Worm (Caenorhabditis elegans) whole organism, young adult: ENCODE data around the gene tbb-1.

Source experiments
- B0261.1 ChIP-seq: sonication (generic microtip); optimal IDR thresholded peaks from 2 replicates; lab custom pipeline; 2016; ENCODE audit warnings: mild to moderate bottlenecking, missing genetic modification characterization, moderate library complexity, missing compliant biosample characterization
- C06A6.2 ChIP-seq: fragments of 200-800 bp; sonication (Bioruptor generic); conservative IDR thresholded peaks from 2 replicates; pipeline ENCODE4 v1.3.6; 2022; ENCODE audit warnings: missing genetic modification characterization, missing compliant biosample characterization
- C17E4.6 ChIP-seq: fragments of 200-800 bp; sonication (Bioruptor generic); IDR thresholded peaks from 2 replicates; pipeline ENCODE4 v1.3.6; 2022; ENCODE audit warnings: missing genetic modification reagents, missing genetic modification characterization, missing compliant biosample characterization
- D2030.7 ChIP-seq: fragments of 200-800 bp; sonication (Bioruptor generic); IDR thresholded peaks from 2 replicates; pipeline ENCODE4 v1.3.6; 2022; ENCODE audit warnings: missing genetic modification reagents, missing genetic modification characterization, missing compliant biosample characterization
- F33H1.4 ChIP-seq: fragments of 200-800 bp; sonication (Bioruptor generic); IDR thresholded peaks from 2 replicates; pipeline ENCODE4 v1.3.6; 2022; ENCODE audit warnings: missing genetic modification reagents, missing genetic modification characterization, missing compliant biosample characterization
- F39B2.1 ChIP-seq: fragments of 200-800 bp; sonication (Bioruptor generic); IDR thresholded peaks from 2 replicates; pipeline ENCODE4 v1.3.6; 2022; ENCODE audit warnings: missing genetic modification reagents, missing genetic modification characterization, missing compliant biosample characterization
- F49E8.2 ChIP-seq: sonication (generic microtip); optimal IDR thresholded peaks from 3 replicates; lab custom pipeline; 2017; ENCODE audit warnings: missing genetic modification characterization, mild to moderate bottlenecking, missing compliant biosample characterization, antibody characterized with exemption, moderate library complexity; ENCODE audit not compliant: insufficient read depth
- F57A8.1 ChIP-seq: fragments of 200-800 bp; sonication (Bioruptor generic); optimal IDR thresholded peaks from 2 replicates; lab custom pipeline; 2018; ENCODE audit warnings: mild to moderate bottlenecking, missing genetic modification characterization, moderate library complexity, missing compliant biosample characterization
- K11D2.4 ChIP-seq: fragments of 200-800 bp; sonication (Bioruptor generic); IDR thresholded peaks from 2 replicates; pipeline ENCODE4 v1.3.6; 2022; ENCODE audit warnings: missing genetic modification reagents, missing genetic modification characterization, missing compliant biosample characterization
- T07F8.4 ChIP-seq: sonication (generic microtip); optimal IDR thresholded peaks from 2 replicates; lab custom pipeline; 2016; ENCODE audit warnings: mild to moderate bottlenecking, missing genetic modification characterization, moderate library complexity, missing compliant biosample characterization
- Y53F4B.3 ChIP-seq: fragments of 200-800 bp; sonication (Bioruptor generic); IDR thresholded peaks from 2 replicates; pipeline ENCODE4 v1.3.6; 2022; ENCODE audit warnings: missing genetic modification reagents, missing genetic modification characterization, missing compliant biosample characterization
- Y53G8AR.9 ChIP-seq: fragments of 200-800 bp; sonication (Bioruptor generic); conservative IDR thresholded peaks from 2 replicates; pipeline ENCODE4 v1.3.6; 2022; ENCODE audit warnings: missing genetic modification reagents, missing genetic modification characterization, missing compliant biosample characterization
- Y67H2A.10 ChIP-seq: fragments of 200-800 bp; sonication (Bioruptor generic); conservative IDR thresholded peaks from 2 replicates; pipeline ENCODE4 v1.3.6; 2022; ENCODE audit warnings: missing genetic modification reagents, missing genetic modification characterization, missing compliant biosample characterization
- Y95B8A.8 ChIP-seq: fragments of 200-800 bp; sonication (Bioruptor generic); IDR thresholded peaks from 2 replicates; pipeline ENCODE4 v1.3.6; 2022; ENCODE audit warnings: missing genetic modification reagents, missing genetic modification characterization, missing compliant biosample characterization
- ZK185.1 ChIP-seq: sonication (generic microtip); optimal IDR thresholded peaks from 2 replicates; lab custom pipeline; 2016; ENCODE audit warnings: mild to moderate bottlenecking, missing genetic modification characterization, missing compliant biosample characterization; ENCODE audit not compliant: poor library complexity, severe bottlenecking
- akir-1 ChIP-seq: fragments of 200-800 bp; sonication (Bioruptor generic); optimal IDR thresholded peaks from 2 replicates; lab custom pipeline; 2018; ENCODE audit warnings: mild to moderate bottlenecking, missing genetic modification characterization, moderate library complexity, missing compliant biosample characterization
- atf-7 ChIP-seq: sonication (generic microtip); optimal IDR thresholded peaks from 2 replicates; lab custom pipeline; 2017; ENCODE audit warnings: mild to moderate bottlenecking, missing genetic modification characterization, missing compliant biosample characterization
- athp-1 ChIP-seq: sonication (generic microtip); optimal IDR thresholded peaks from 2 replicates; lab custom pipeline; 2017; ENCODE audit warnings: mild to moderate bottlenecking, missing genetic modification characterization, missing compliant biosample characterization
- attf-3 ChIP-seq: fragments of 200-800 bp; sonication (Bioruptor generic); conservative IDR thresholded peaks from 2 replicates; pipeline ENCODE4 v1.3.6; 2022; ENCODE audit warnings: missing genetic modification reagents, missing genetic modification characterization, missing compliant biosample characterization
- attf-5 ChIP-seq: fragments of 200-800 bp; sonication (Bioruptor generic); optimal IDR thresholded peaks from 2 replicates; lab custom pipeline; 2018; ENCODE audit warnings: mild to moderate bottlenecking, missing genetic modification characterization, missing compliant biosample characterization
- bed-2 ChIP-seq: fragments of 200-800 bp; sonication (Bioruptor generic); IDR thresholded peaks from 2 replicates; pipeline ENCODE4 v1.3.6; 2022; ENCODE audit warnings: missing genetic modification reagents, missing genetic modification characterization, missing compliant biosample characterization
- cebp-2 ChIP-seq: fragments of 200-800 bp; sonication (Bioruptor generic); IDR thresholded peaks from 2 replicates; pipeline ENCODE4 v1.3.6; 2022; ENCODE audit warnings: missing genetic modification characterization, missing compliant biosample characterization
- ceh-27 ChIP-seq: fragments of 200-800 bp; sonication (Bioruptor generic); optimal IDR thresholded peaks from 2 replicates; lab custom pipeline; 2018; ENCODE audit warnings: mild to moderate bottlenecking, missing genetic modification characterization, moderate library complexity, missing compliant biosample characterization
- chd-7 ChIP-seq: sonication (generic microtip); optimal IDR thresholded peaks from 2 replicates; lab custom pipeline; 2016; ENCODE audit warnings: mild to moderate bottlenecking, missing genetic modification characterization, moderate library complexity, missing compliant biosample characterization
- die-1 ChIP-seq: sonication (generic microtip); optimal IDR thresholded peaks from 2 replicates; lab custom pipeline; 2016; ENCODE audit warnings: missing genotype, mild to moderate bottlenecking, missing genetic modification characterization, missing compliant biosample characterization
- egl-18 ChIP-seq: fragments of 200-800 bp; sonication (Bioruptor generic); IDR thresholded peaks from 2 replicates; pipeline ENCODE4 v1.3.6; 2022; ENCODE audit warnings: missing genetic modification reagents, missing genetic modification characterization, missing compliant biosample characterization
- egrh-3 ChIP-seq: fragments of 200-800 bp; sonication (Bioruptor generic); IDR thresholded peaks from 2 replicates; pipeline ENCODE4 v1.3.6; 2022; ENCODE audit warnings: missing genetic modification reagents, missing genetic modification characterization, missing compliant biosample characterization
- fkh-3 ChIP-seq: sonication (generic microtip); optimal IDR thresholded peaks from 2 replicates; lab custom pipeline; 2016; ENCODE audit warnings: mild to moderate bottlenecking, missing genetic modification characterization, missing compliant biosample characterization
- gei-17 ChIP-seq: fragments of 200-800 bp; sonication (Bioruptor generic); optimal IDR thresholded peaks from 2 replicates; lab custom pipeline; 2018; ENCODE audit warnings: mild to moderate bottlenecking, missing genetic modification characterization, missing compliant biosample characterization
- him-1 ChIP-seq: sonication (generic microtip); optimal IDR thresholded peaks from 2 replicates; lab custom pipeline; 2016; ENCODE audit warnings: missing genotype, missing genetic modification reagents, missing genetic modification characterization, missing compliant biosample characterization
- lag-1 ChIP-seq: fragments of 200-800 bp; sonication (Bioruptor generic); IDR thresholded peaks from 2 replicates; pipeline ENCODE4 v1.3.6; 2022; ENCODE audit warnings: missing genetic modification reagents, missing genetic modification characterization, missing compliant biosample characterization
- let-526 ChIP-seq: fragments of 200-800 bp; sonication (Bioruptor generic); IDR thresholded peaks from 2 replicates; pipeline ENCODE4 v1.3.6; 2022; ENCODE audit warnings: missing genetic modification reagents, missing genetic modification characterization, missing compliant biosample characterization
- lin-26 ChIP-seq: fragments of 200-800 bp; sonication (Bioruptor generic); IDR thresholded peaks from 2 replicates; pipeline ENCODE4 v1.3.6; 2022; ENCODE audit warnings: missing genetic modification reagents, missing genetic modification characterization, missing compliant biosample characterization
- lin-35 ChIP-seq, 3 experiments: fragments of 150-350 bp in 2 of 3; sonication (generic microtip) in 1 of 3; optimal IDR thresholded peaks; 2 replicates each; lab custom pipeline; 2014 to 2018; ENCODE audit warnings: missing biosample characterization in 3 of 3, missing genetic modification characterization in 3 of 3, missing genetic modification reagents in 3 of 3
- lsl-1 ChIP-seq: fragments of 200-800 bp; sonication (Bioruptor generic); optimal IDR thresholded peaks from 2 replicates; lab custom pipeline; 2018; ENCODE audit warnings: mild to moderate bottlenecking, missing genetic modification characterization, moderate library complexity, missing compliant biosample characterization
- mel-28 ChIP-seq: sonication (generic microtip); optimal IDR thresholded peaks from 2 replicates; lab custom pipeline; 2016; ENCODE audit warnings: borderline replicate concordance, mild to moderate bottlenecking, missing genetic modification characterization, missing compliant biosample characterization
- mes-4 ChIP-seq: sonication (generic microtip); optimal IDR thresholded peaks from 2 replicates; lab custom pipeline; 2016; ENCODE audit warnings: missing genotype, missing genetic modification characterization, missing compliant biosample characterization
- mxl-1 ChIP-seq: sonication (generic microtip); optimal IDR thresholded peaks from 2 replicates; lab custom pipeline; 2016; ENCODE audit warnings: missing genetic modification characterization, missing compliant biosample characterization
- nhr-179 ChIP-seq: sonication (generic microtip); optimal IDR thresholded peaks from 2 replicates; lab custom pipeline; 2016; ENCODE audit warnings: mild to moderate bottlenecking, missing genetic modification characterization, missing compliant biosample characterization
- nhr-80 ChIP-seq: sonication (generic microtip); optimal IDR thresholded peaks from 2 replicates; lab custom pipeline; 2016; ENCODE audit warnings: missing genetic modification characterization, missing compliant biosample characterization
- nhr-90 ChIP-seq: sonication (generic microtip); optimal IDR thresholded peaks from 2 replicates; lab custom pipeline; 2016; ENCODE audit warnings: missing genotype, mild to moderate bottlenecking, missing genetic modification characterization, missing compliant biosample characterization
- sdz-38 ChIP-seq: sonication (generic microtip); optimal IDR thresholded peaks from 2 replicates; lab custom pipeline; 2016; ENCODE audit warnings: missing genotype, missing genetic modification characterization, missing compliant biosample characterization
- snpc-1.1 ChIP-seq: sonication (generic microtip); optimal IDR thresholded peaks from 2 replicates; lab custom pipeline; 2017; ENCODE audit warnings: missing genetic modification characterization, mild to moderate bottlenecking, missing compliant biosample characterization, antibody characterized with exemption, moderate library complexity, missing genotype, missing genetic modification reagents; ENCODE audit not compliant: insufficient read depth
- snpc-1.3 ChIP-seq: sonication (generic microtip); optimal IDR thresholded peaks from 2 replicates; lab custom pipeline; 2017; ENCODE audit warnings: missing genetic modification characterization, mild to moderate bottlenecking, missing compliant biosample characterization, antibody characterized with exemption, moderate library complexity, missing genotype, missing genetic modification reagents; ENCODE audit not compliant: insufficient read depth
- snpc-3.4 ChIP-seq: sonication (generic microtip); optimal IDR thresholded peaks from 2 replicates; lab custom pipeline; 2017; ENCODE audit warnings: missing genetic modification characterization, mild to moderate bottlenecking, missing compliant biosample characterization, antibody characterized with exemption, moderate library complexity, missing genotype, missing genetic modification reagents
- somi-1 ChIP-seq: fragments of 200-800 bp; sonication (Bioruptor generic); optimal IDR thresholded peaks from 2 replicates; lab custom pipeline; 2018; ENCODE audit warnings: mild to moderate bottlenecking, missing genetic modification characterization, missing compliant biosample characterization
- sptf-2 ChIP-seq: fragments of 200-800 bp; sonication (Bioruptor generic); optimal IDR thresholded peaks from 2 replicates; lab custom pipeline; 2018; ENCODE audit warnings: mild to moderate bottlenecking, missing genetic modification characterization, missing compliant biosample characterization
- tbp1 ChIP-seq: fragments of 200-800 bp; sonication (Bioruptor generic); optimal IDR thresholded peaks from 2 replicates; lab custom pipeline; 2018; ENCODE audit warnings: mild to moderate bottlenecking, missing genetic modification characterization, missing compliant biosample characterization
- ztf-6 ChIP-seq: fragments of 200-800 bp; sonication (Bioruptor generic); IDR thresholded peaks from 2 replicates; pipeline ENCODE4 v1.3.6; 2022; ENCODE audit warnings: missing genetic modification reagents, missing genetic modification characterization, missing compliant biosample characterization

Gene tbb-1

ce11 chrIII:10733300-10733699, 8.9 kb downstream of the tbb-1 start (continued):
- no peak for TF ChIP-seq K11D2.4 (GFP tag; lab: Robert Waterston, UW)
- no peak for TF ChIP-seq nhr-80
- TF ChIP-seq ZK185.1 (tag; lab: Kevin White, UChicago) = no peak
- TF ChIP-seq snpc-1.1 = peak; percentile 90
- no peak for TF ChIP-seq lin-35 (GFP tag; optimal IDR thresholded peaks at IDR 0.05; lab: Kevin White, UChicago)
- no peak for TF ChIP-seq F39B2.1 (GFP tag; lab: Robert Waterston, UW)
- no peak for TF ChIP-seq F57A8.1 (GFP tag; lab: Kevin White, UChicago)
- no peak for TF ChIP-seq Y95B8A.8 (GFP tag; lab: Robert Waterston, UW)
- TF ChIP-seq let-526 (GFP tag; lab: Robert Waterston, UW) = no peak
- no peak for TF ChIP-seq ceh-27
- TF ChIP-seq Y53G8AR.9 (GFP tag; lab: Robert Waterston, UW) = peak; percentile 65; the same call in 1 of the 2 replicates
- TF ChIP-seq F49E8.2 (tag; lab: Kevin White, UChicago) = no peak
- 0 out of 2 replicates have a peak, but pooled peaks have one; percentile 30 for TF ChIP-seq C17E4.6 (GFP tag; lab: Robert Waterston, UW)
- no peak for TF ChIP-seq him-1
- no peak for TF ChIP-seq somi-1 (GFP tag; lab: Kevin White, UChicago)
- TF ChIP-seq lin-26 = peak; percentile 87
- no peak for TF ChIP-seq chd-7
- TF ChIP-seq attf-3 (GFP tag; lab: Robert Waterston, UW) = no peak
- peak; percentile 55 for TF ChIP-seq snpc-3.4
- no peak for TF ChIP-seq cebp-2 (GFP tag; lab: Robert Waterston, UW)
- TF ChIP-seq nhr-90 (tag; lab: Kevin White, UChicago) = no peak
- peak; percentile 60 for TF ChIP-seq tbp1 (GFP tag; lab: Kevin White, UChicago)
- no peak for TF ChIP-seq Y67H2A.10
- peak; percentile 53 for TF ChIP-seq F33H1.4 (GFP tag; lab: Robert Waterston, UW)
- TF ChIP-seq D2030.7 (GFP tag; lab: Robert Waterston, UW) = peak; percentile 92
- TF ChIP-seq mxl-1 (tag; lab: Kevin White, UChicago) = no peak
- TF ChIP-seq bed-2 (GFP tag; lab: Robert Waterston, UW) = no peak
- TF ChIP-seq egl-18 (GFP tag; lab: Robert Waterston, UW) = no peak
- no peak for TF ChIP-seq ztf-6
- no peak for TF ChIP-seq sptf-2 (GFP tag; lab: Kevin White, UChicago)
- TF ChIP-seq mes-4 (tag; lab: Kevin White, UChicago) = no peak
- no peak for TF ChIP-seq mel-28
- no peak for TF ChIP-seq athp-1 (tag; lab: Kevin White, UChicago)
- TF ChIP-seq attf-5 = no peak
- TF ChIP-seq akir-1 (GFP tag; lab: Kevin White, UChicago) = no peak
- no peak for TF ChIP-seq C06A6.2
- TF ChIP-seq gei-17 (GFP tag; lab: Kevin White, UChicago) = no peak
- TF ChIP-seq die-1 (tag; lab: Kevin White, UChicago) = no peak
- no peak for TF ChIP-seq atf-7
- no peak for TF ChIP-seq nhr-179
- TF ChIP-seq B0261.1 = no peak
- TF ChIP-seq fkh-3 (tag; lab: Kevin White, UChicago) = no peak
- TF ChIP-seq lsl-1 (GFP tag; lab: Kevin White, UChicago) = peak; percentile 58
- no peak for TF ChIP-seq Y53F4B.3 (GFP tag; lab: Robert Waterston, UW)
- TF ChIP-seq sdz-38 (tag; lab: Kevin White, UChicago) = no peak
- peak; percentile 5 for TF ChIP-seq snpc-1.3 (tag; lab: Kevin White, UChicago)
- TF ChIP-seq lag-1 (GFP tag; lab: Robert Waterston, UW) = no peak
- no peak for TF ChIP-seq egrh-3 (GFP tag; lab: Robert Waterston, UW)
- no peak for TF ChIP-seq T07F8.4 (tag; lab: Kevin White, UChicago)
